Fruit fly (Drosophila melanogaster): ENCODE results near the gene CG31668.

DNA sequence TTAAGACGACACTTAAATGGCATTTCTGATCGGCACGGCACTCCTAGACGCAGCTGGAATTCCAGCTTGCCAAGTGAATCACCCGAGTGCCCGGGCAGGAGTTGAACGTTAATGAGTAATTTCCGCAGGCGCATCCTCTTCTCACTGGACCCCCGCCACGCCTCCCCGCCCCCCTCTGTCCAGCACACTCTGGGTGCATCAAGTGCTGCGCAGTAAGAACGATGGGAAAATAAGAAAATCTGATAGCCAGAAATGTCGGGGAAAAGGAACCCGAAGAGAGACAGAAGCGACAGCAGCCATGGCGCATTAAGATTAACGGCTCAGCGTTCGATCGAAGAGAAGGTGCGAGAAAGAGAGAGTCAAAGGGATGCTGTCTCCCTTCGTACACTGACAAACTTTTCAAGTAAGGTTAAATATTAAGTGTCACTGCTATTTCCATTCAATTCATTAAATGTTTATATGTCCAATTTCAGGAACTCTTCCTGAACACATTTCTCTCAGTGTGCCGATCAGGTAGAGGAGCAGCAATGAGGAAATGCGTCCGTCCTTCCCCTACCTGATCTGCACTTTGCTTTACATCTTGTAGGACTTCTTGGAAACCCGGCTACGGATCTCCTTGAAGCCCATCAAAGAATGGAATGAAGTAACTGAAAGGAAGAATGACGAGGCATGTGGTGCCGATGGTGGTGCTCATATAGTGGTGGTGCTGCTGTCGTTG lies 41.3 kb downstream of the CG31668 start:
- TF ChIP-seq CG12768 (GFP tag; optimal IDR thresholded peaks at IDR 0.05) (no peak), ovo (GFP tag; optimal IDR thresholded peaks at IDR 0.05) (no peak), CG5204 (GFP tag; optimal IDR thresholded peaks at IDR 0.05) (no peak), CG14711 (tag; optimal IDR thresholded peaks at IDR 0.05) (no peak), bab1 (GFP tag; optimal IDR thresholded peaks at IDR 0.05) (no peak), kay (GFP tag; ENCODE audit: borderline replicate concordance) (no peak), Clk (GFP tag; optimal IDR thresholded peaks at IDR 0.05) (no peak), tj (GFP tag; optimal IDR thresholded peaks at IDR 0.05) (no peak), cic (GFP tag; optimal IDR thresholded peaks at IDR 0.05) (no peak), Crg-1 (GFP tag; optimal IDR thresholded peaks at IDR 0.05) (no peak)
